Worm (Caenorhabditis elegans) whole organism, young adult: Measurements from ENCODE around the gene ZC84.6.

Source experiments
- B0261.1 ChIP-seq: sonication (generic microtip); optimal IDR thresholded peaks from 2 replicates; lab custom pipeline; 2016; ENCODE audit warnings: mild to moderate bottlenecking, missing genetic modification characterization, moderate library complexity, missing compliant biosample characterization
- ama-1 ChIP-seq, 3 experiments: fragments of 150-350 bp in 1 of 3; sonication (generic microtip) in 2 of 3; optimal IDR thresholded peaks; 2 replicates each; lab custom pipeline; 2014 to 2018; ENCODE audit warnings: missing biosample characterization in 2 of 3, missing genetic modification characterization in 2 of 3, missing genetic modification reagents in 2 of 3
- athp-1 ChIP-seq: sonication (generic microtip); optimal IDR thresholded peaks from 2 replicates; lab custom pipeline; 2017; ENCODE audit warnings: mild to moderate bottlenecking, missing genetic modification characterization, missing compliant biosample characterization
- ceh-40 ChIP-seq: fragments of 200-800 bp; sonication (Bioruptor generic); IDR thresholded peaks from 2 replicates; pipeline ENCODE4 v1.3.6; 2022; ENCODE audit warnings: missing genetic modification characterization, missing compliant biosample characterization
- dpff-1 ChIP-seq: sonication (generic microtip); optimal IDR thresholded peaks from 2 replicates; lab custom pipeline; 2017; ENCODE audit warnings: mild to moderate bottlenecking, missing genetic modification characterization, missing compliant biosample characterization
- ets-4 ChIP-seq: fragments of 200-800 bp; sonication (Bioruptor generic); optimal IDR thresholded peaks from 2 replicates; lab custom pipeline; 2018; ENCODE audit warnings: mild to moderate bottlenecking, missing genetic modification characterization, missing compliant biosample characterization
- lir-1 ChIP-seq: fragments of 200-800 bp; sonication (Bioruptor generic); conservative IDR thresholded peaks from 2 replicates; pipeline ENCODE4 v1.3.6; 2022; ENCODE audit warnings: missing genetic modification reagents, missing genetic modification characterization, missing compliant biosample characterization
- nhr-90 ChIP-seq: sonication (generic microtip); optimal IDR thresholded peaks from 2 replicates; lab custom pipeline; 2016; ENCODE audit warnings: missing genotype, mild to moderate bottlenecking, missing genetic modification characterization, missing compliant biosample characterization
- repo-1 ChIP-seq: sonication (generic microtip); optimal IDR thresholded peaks from 2 replicates; lab custom pipeline; 2017; ENCODE audit warnings: mild to moderate bottlenecking, missing genetic modification characterization, missing compliant biosample characterization
- tlf-1 ChIP-seq: fragments of 200-800 bp; sonication (Bioruptor generic); optimal IDR thresholded peaks from 2 replicates; lab custom pipeline; 2018; ENCODE audit warnings: mild to moderate bottlenecking, missing genetic modification characterization, missing compliant biosample characterization
- unc-130 ChIP-seq: sonication (generic microtip); optimal IDR thresholded peaks from 2 replicates; lab custom pipeline; 2016; ENCODE audit warnings: missing genetic modification reagents, missing genetic modification characterization, missing compliant biosample characterization
- unc-62 ChIP-seq: fragments of 150-350 bp; optimal IDR thresholded peaks from 2 replicates; lab custom pipeline; 2014; ENCODE audit warnings: missing biosample characterization, missing genetic modification reagents, missing genetic modification characterization

ce11 chrIII:9224986-9225385 lies 25.5 kb upstream of the ZC84.6 start:
- TF ChIP-seq athp-1 (tag; lab: Kevin White, UChicago), result no peak
- TF ChIP-seq ets-4 (GFP tag; lab: Kevin White, UChicago), result no peak
- TF ChIP-seq lir-1 (GFP tag; lab: Robert Waterston, UW), result no peak
- no peak for TF ChIP-seq repo-1
- TF ChIP-seq unc-62 (GFP tag; lab: Kevin White, UChicago), result no peak
- no peak for TF ChIP-seq ama-1 (optimal IDR thresholded peaks at IDR 0.05; lab: Kevin White, UChicago)
- no peak for TF ChIP-seq ama-1 (GFP tag; optimal IDR thresholded peaks at IDR 0.05; lab: Kevin White, UChicago)
- TF ChIP-seq unc-130 (GFP tag; lab: Kevin White, UChicago), result no peak
- no peak for TF ChIP-seq tlf-1 (GFP tag; lab: Kevin White, UChicago)
- no peak for TF ChIP-seq dpff-1
- TF ChIP-seq nhr-90 (tag; lab: Kevin White, UChicago), result no peak
- no peak for TF ChIP-seq B0261.1 (tag; lab: Kevin White, UChicago)
- TF ChIP-seq ceh-40 (GFP tag; lab: Robert Waterston, UW), result no peak
